Fruit fly (Drosophila melanogaster): ENCODE data around the gene CG33293.

- TF ChIP-seq cnc (optimal IDR thresholded peaks at IDR 0.05) (no peak), CG33017 (tag; optimal IDR thresholded peaks at IDR 0.05) (no peak), CG14711 (tag; optimal IDR thresholded peaks at IDR 0.05) (no peak), CG5204 (GFP tag; optimal IDR thresholded peaks at IDR 0.05) (no peak), Mnt (GFP tag; optimal IDR thresholded peaks at IDR 0.05) (no peak), Crg-1 (GFP tag; optimal IDR thresholded peaks at IDR 0.05) (no peak), CG1620 (GFP tag; optimal IDR thresholded peaks at IDR 0.05) (no peak), tj (GFP tag; optimal IDR thresholded peaks at IDR 0.05) (no peak), bab1 (GFP tag; optimal IDR thresholded peaks at IDR 0.05) (no peak), CG7101 (tag; optimal IDR thresholded peaks at IDR 0.05) (no peak)
Measured at dm6 chr3R:5199581-5199980, 41.0 kb downstream of the CG33293 start.
